Worm (Caenorhabditis elegans): Measurements from ENCODE around the gene twk-4.

- no peak for TF ChIP-seq cog-1 (tag; optimal IDR thresholded peaks at IDR 0.05)
- TF ChIP-seq tab-1 (GFP tag; IDR thresholded peaks at IDR 0.05), result no peak
- TF ChIP-seq T22C8.4 (GFP tag; IDR thresholded peaks at IDR 0.05), result no peak
- TF ChIP-seq ztf-29 (GFP tag; IDR thresholded peaks at IDR 0.05), result no peak
Measured at ce11 chrII:9158029-9158428, 36.1 kb downstream of the twk-4 start, which contains the start of gene oac-54.
